Fruit fly (Drosophila melanogaster) whole organism: ENCODE measurements around the gene Imp.

Experiments
- CG8478 ChIP-seq: fragments of >200 bp; optimal IDR thresholded peaks from 2 replicates; lab custom pipeline; 2018; ENCODE audit warnings: inconsistent platforms
- Dll ChIP-seq: fragments of >200 bp; optimal IDR thresholded peaks from 2 replicates; lab custom pipeline; 2017
- EcR ChIP-seq, 2 experiments: fragments of >200 bp; optimal IDR thresholded peaks; 2 replicates each; lab custom pipeline; 2017; ENCODE audit warnings: missing biosample characterization in 2 of 2, missing genetic modification characterization in 2 of 2, missing genetic modification reagents in 2 of 2
- pan ChIP-seq: fragments of >200 bp; optimal IDR thresholded peaks from 2 replicates; lab custom pipeline; 2017
- psq ChIP-seq: fragments of >200 bp; optimal IDR thresholded peaks from 2 replicates; lab custom pipeline; 2017
- usp ChIP-seq: fragments of >200 bp; optimal IDR thresholded peaks from 2 replicates; lab custom pipeline; 2017; ENCODE audit warnings: missing biosample characterization, missing genetic modification characterization, mixed read lengths

The Imp gene

DNA sequence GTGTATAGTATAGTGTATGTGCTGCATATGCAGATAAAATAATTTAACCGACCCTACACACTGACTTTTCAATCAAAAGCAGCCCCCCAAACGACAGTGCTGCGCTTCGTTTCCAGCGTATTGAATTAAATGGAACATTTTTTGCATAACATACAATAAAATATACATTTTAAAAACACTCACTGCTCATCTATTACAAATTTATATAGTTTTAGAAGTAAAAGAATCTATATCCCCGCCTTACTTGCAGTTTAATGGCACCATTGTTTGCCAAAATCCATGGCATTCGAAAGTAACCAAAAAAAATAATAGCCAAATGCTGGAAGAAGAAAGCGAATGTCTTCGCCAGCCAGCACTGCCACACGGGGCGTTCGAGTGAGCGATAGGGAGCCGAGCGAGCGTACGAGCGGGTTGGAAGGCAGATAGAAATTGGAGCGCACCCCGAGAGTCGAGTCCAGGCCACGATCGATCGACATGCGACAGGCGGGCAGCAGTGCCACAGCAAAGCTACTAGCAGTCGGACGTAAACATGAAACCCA lies 17.7 kb upstream of the Imp start, which contains the start of gene CG15209:
CG15209 (plus strand) TSS at position 489 of the 539 bp plus-strand sequence.
- TF ChIP-seq Dll (lab: Kevin White, UChicago) (no peak), pan (lab: Kevin White, UChicago) (no peak), EcR (GFP tag; optimal IDR thresholded peaks at IDR 0.05; lab: Kevin White, UChicago) (no peak), usp (GFP tag; lab: Kevin White, UChicago) (no peak), psq (lab: Kevin White, UChicago) (no peak), CG8478 (lab: Kevin White, UChicago) (no peak)

DNA sequence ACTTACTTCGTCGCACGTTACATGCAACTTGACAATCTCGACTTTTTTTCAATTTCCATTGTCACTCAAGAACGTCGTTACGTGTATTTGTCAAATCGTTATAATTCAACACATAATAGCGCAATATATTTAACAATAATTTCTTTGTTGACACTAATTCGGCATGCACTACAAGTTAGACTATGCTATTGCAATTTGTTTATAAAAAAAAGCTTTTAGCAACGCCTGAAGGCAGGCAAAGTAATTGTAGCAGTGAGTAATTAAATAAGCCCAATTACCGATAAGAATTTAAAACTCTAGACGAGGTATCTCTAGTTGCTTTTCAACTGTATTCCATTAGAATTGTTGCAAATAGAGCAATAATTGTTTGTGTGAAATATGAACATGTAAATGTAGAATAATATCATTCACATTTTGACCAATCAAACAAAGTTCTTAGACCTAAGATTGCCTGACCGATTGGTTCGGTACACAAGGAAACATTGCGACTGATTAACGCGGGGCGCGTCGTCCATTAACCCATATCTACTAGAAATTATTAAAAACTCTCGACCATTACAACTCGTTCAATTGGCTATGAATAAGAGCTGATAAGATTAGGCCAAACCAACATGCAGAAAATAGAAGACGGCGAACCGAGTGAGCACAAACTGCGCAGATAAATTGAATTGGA lies 17.0 kb upstream of the Imp start:
- TF ChIP-seq pan (lab: Kevin White, UChicago) (no peak), Dll (lab: Kevin White, UChicago) (no peak), psq (lab: Kevin White, UChicago) (no peak), EcR (GFP tag; optimal IDR thresholded peaks at IDR 0.05; lab: Kevin White, UChicago) (no peak), CG8478 (lab: Kevin White, UChicago) (no peak), usp (GFP tag; lab: Kevin White, UChicago) (no peak)

DNA sequence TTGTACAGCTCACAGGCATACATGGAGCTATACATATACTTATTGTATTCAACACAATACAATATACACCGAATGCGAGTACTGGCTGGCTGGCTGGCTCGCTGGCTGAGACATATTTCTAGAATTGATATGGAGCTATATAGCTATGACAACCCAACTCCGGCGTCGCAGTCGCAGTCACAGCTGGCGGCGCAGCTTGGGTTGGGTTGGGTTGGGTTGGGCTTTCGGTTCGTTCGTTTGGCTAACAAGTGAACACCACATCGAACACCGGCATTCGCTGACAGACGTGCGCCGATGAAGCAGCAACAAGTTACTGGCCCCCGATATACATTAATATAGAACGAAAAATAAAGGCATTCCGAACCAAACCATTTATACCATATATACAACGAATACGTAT lies 14.9 kb upstream of the Imp start, which contains the start of gene CG15210:
CG15210 (plus strand) TSS at position 269 of the 400 bp plus-strand sequence.
- no peak for TF ChIP-seq Dll (lab: Kevin White, UChicago)
- TF ChIP-seq psq (lab: Kevin White, UChicago), result no peak
- no peak for TF ChIP-seq usp (GFP tag; lab: Kevin White, UChicago)
- no peak for TF ChIP-seq CG8478 (lab: Kevin White, UChicago)
- TF ChIP-seq pan (lab: Kevin White, UChicago), result no peak
- no peak for TF ChIP-seq EcR (GFP tag; optimal IDR thresholded peaks at IDR 0.05; lab: Kevin White, UChicago)

DNA sequence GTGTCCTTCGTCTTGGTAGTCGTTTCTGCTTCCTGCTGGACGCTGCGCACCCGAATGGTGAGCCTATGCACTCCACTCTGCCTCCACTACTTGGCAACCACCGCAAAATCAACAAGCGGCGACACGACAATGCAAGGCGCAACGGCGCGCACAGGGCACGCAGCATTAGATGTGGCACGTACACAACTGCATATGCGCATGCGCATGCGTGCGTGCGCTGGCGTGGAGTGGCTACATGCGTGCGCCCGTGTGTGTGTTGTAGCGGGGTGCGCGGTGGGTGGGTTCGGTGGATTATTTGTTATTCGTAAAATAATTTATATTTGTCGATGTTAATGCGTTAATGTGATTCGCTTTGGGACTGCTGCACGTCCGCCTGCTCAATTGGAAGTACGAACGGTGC lies 11.6 kb upstream of the Imp start:
- no peak for TF ChIP-seq CG8478 (lab: Kevin White, UChicago)
- no peak for TF ChIP-seq pan (lab: Kevin White, UChicago)
- TF ChIP-seq psq (lab: Kevin White, UChicago), result no peak
- no peak for TF ChIP-seq EcR (GFP tag; optimal IDR thresholded peaks at IDR 0.05; lab: Kevin White, UChicago)
- TF ChIP-seq Dll (lab: Kevin White, UChicago), result no peak
- no peak for TF ChIP-seq usp (GFP tag; lab: Kevin White, UChicago)

DNA sequence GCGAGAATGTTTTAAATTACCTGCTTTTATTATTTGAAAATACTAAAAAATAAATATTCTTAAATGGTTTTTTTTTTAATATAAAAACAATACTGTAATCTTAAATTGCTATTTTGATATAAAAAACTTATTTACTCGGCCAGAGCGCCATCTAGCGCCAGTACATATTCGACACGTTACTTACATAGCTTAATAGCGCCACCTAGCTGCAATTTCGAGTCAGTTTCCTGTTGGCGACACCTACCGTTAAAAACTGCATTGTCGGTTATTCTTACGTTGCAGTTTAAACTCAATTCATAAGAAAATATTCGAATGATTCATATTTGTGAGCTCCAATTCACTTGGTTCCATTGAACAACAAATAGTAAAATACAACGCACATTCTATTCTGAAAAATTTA lies 8.3 kb upstream of the Imp start:
- no peak for TF ChIP-seq Dll (lab: Kevin White, UChicago)
- no peak for TF ChIP-seq psq (lab: Kevin White, UChicago)
- no peak for TF ChIP-seq pan (lab: Kevin White, UChicago)
- TF ChIP-seq usp (GFP tag; lab: Kevin White, UChicago), result no peak
- TF ChIP-seq EcR (GFP tag; optimal IDR thresholded peaks at IDR 0.05; lab: Kevin White, UChicago), result no peak

DNA sequence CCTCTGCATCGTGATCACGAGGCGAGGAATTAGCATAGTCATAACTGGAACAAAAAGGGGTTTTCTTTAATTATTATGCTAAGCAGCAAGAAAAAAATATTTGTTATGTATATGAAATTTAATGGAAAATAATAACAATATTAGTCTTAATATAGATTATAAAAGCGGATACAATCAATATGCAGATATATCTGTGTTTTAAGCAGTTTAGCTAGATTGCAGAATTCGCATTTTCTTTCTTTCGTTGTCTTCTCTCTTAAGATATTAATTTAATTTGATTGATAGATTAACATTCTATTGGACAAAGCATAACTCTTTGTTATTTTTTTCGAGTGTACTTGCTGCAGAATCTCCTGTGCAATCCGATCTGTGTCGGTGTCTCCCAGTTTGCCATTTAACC lies 3.2 kb upstream of the Imp start:
- TF ChIP-seq CG8478 (lab: Kevin White, UChicago) (no peak), psq (lab: Kevin White, UChicago) (no peak), usp (GFP tag; lab: Kevin White, UChicago) (no peak), pan (lab: Kevin White, UChicago) (no peak), EcR (GFP tag; optimal IDR thresholded peaks at IDR 0.05; lab: Kevin White, UChicago) (no peak), Dll (lab: Kevin White, UChicago) (no peak)

DNA sequence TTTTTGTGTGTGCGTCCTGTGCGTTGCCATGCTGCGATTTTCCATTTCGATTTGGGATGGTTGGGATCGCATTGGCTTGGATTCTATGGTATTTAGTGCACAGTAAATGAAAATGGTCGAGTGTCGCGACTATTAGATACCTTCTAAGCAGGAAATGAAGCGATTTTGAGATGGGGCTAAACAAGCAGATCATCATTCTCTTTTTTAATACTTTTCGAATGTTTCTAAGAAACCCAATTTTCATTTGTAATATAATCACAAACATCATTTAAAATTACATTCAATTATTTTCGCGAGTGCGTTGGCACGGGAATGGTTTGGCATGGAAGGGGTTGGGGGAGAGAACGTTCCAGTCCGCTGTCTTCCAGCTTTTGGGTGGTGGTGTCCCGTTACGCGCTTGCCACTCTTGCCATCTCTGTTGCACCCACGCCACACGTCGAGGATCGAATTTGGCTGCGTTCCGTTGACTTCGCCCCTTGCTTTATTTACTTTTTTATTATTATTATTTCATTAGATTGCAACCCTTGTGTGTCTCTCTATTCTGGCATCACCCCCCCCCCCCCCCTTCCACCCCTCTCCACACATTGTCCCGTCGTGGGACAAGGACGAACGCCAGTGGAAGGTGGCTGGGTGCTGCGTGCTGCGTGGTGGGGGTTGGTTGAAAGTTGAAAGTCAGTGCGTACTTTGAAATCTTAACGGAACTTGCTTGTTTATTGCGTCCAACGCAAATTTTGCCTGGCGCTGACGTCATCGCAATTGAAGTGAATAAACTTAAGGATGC lies 1.5 kb upstream of the Imp start:
- no peak for TF ChIP-seq usp (GFP tag; lab: Kevin White, UChicago)
- TF ChIP-seq Dll (lab: Kevin White, UChicago), result no peak
- no peak for TF ChIP-seq psq (lab: Kevin White, UChicago)
- no peak for TF ChIP-seq pan (lab: Kevin White, UChicago)
- TF ChIP-seq EcR (GFP tag; optimal IDR thresholded peaks at IDR 0.05; lab: Kevin White, UChicago), result no peak
- TF ChIP-seq CG8478 (lab: Kevin White, UChicago), result no peak

DNA sequence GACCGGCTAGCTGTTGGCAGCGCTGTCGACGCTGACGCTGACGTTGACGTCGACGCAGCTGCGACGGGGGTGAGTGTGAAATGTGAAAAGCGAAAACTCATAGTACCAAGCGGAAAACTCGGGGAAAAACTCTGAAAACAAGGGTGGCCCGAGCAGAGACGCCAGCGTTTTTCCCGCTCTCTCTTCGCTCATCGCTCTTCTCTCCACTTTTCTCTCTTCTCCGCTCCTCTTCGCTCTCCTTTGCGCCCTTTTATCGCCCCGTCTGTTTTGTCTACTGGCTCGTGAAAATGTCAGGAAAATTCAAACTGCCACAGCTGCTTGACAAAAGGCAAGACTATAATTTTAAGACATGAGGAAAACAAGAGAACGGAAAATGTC lies 647 bp downstream of the Imp start:
- TF ChIP-seq Dll (lab: Kevin White, UChicago), result no peak
- TF ChIP-seq pan (lab: Kevin White, UChicago), result no peak
- no peak for TF ChIP-seq psq (lab: Kevin White, UChicago)
- no peak for TF ChIP-seq usp (GFP tag; lab: Kevin White, UChicago)
- TF ChIP-seq EcR (GFP tag; optimal IDR thresholded peaks at IDR 0.05; lab: Kevin White, UChicago), result no peak
- no peak for TF ChIP-seq CG8478 (lab: Kevin White, UChicago)

DNA sequence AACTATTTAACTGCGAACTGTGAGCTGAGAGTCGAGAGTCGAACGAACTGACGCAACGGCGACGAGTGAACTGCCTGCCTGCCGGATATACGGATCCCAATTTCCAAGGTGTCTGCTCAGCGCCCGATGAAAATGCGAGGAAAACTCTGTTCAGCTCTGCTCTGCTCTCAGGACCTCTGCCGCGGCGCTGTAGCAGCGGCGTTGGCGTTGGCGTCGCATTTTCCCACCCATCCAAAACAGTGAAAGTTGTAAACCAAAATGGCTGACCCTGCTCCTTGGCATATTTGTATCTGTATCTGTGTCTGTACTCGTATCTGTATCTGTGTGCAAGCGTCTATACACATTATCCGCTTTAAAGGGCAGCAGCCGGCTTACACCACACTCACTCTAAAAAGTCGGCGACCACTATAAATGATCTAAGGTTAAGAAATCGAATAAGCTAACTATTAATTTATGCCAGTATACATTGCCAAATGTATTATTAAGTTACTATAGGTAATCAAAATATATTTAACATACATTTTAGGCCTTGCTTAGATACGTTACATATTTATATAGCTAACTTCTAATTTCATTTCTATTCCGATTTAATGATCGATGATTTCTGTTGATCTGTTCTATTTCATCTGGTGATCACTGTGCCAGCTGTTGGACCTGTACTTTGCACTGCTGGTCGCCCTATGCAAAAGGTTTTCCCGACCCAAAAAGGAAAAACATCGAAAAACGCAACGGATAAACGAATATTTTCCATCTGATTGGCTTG lies 1.2 kb downstream of the Imp start:
- no peak for TF ChIP-seq pan (lab: Kevin White, UChicago)
- no peak for TF ChIP-seq psq (lab: Kevin White, UChicago)

DNA sequence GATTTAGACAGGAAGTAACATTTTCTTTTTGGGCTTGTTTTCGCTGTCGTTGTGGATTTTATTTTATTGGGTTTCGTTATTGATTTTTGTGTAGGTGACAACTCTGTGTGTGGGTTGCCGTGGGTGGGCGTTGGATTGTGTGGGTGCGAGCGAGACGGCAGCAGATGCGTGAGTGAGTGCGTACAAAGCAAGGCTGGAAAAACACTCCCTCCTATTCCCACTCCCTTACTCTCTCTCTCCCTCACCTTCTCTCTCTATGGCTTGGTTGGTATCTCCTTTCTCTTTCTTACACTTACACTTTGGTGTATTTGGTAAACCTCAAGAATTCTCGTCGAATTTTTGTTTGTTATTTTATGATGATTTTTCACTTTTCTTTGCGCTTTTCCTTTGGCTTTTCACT lies 2.0 kb downstream of the Imp start:
- TF ChIP-seq EcR (GFP tag; optimal IDR thresholded peaks at IDR 0.05; lab: Kevin White, UChicago) (no peak), pan (lab: Kevin White, UChicago) (no peak), Dll (lab: Kevin White, UChicago) (no peak), psq (lab: Kevin White, UChicago) (no peak), CG8478 (lab: Kevin White, UChicago) (no peak), usp (GFP tag; lab: Kevin White, UChicago) (no peak)
